Fruit fly (Drosophila melanogaster): ENCODE results near the gene CG11313.

- no peak for TF ChIP-seq cnc (optimal IDR thresholded peaks at IDR 0.05)
- TF ChIP-seq toe (GFP tag; optimal IDR thresholded peaks at IDR 0.05), result no peak
- TF ChIP-seq Clk (GFP tag; optimal IDR thresholded peaks at IDR 0.05), result no peak
- TF ChIP-seq CG12768 (GFP tag; optimal IDR thresholded peaks at IDR 0.05), result no peak
- no peak for TF ChIP-seq ovo (GFP tag; optimal IDR thresholded peaks at IDR 0.05)
- no peak for TF ChIP-seq CG7045 (GFP tag; optimal IDR thresholded peaks at IDR 0.05)
- TF ChIP-seq Crg-1 (GFP tag; optimal IDR thresholded peaks at IDR 0.05), result no peak
- TF ChIP-seq pad (GFP tag; optimal IDR thresholded peaks at IDR 0.05), result no peak
- TF ChIP-seq CG5204 (GFP tag; optimal IDR thresholded peaks at IDR 0.05), result no peak
Measured at dm6 chr3R:30750898-30751297, 19.9 kb upstream of the CG11313 start.
